Fruit fly (Drosophila melanogaster): Measurements from ENCODE around the gene Pfdn4.

Gene Pfdn4

DNA sequence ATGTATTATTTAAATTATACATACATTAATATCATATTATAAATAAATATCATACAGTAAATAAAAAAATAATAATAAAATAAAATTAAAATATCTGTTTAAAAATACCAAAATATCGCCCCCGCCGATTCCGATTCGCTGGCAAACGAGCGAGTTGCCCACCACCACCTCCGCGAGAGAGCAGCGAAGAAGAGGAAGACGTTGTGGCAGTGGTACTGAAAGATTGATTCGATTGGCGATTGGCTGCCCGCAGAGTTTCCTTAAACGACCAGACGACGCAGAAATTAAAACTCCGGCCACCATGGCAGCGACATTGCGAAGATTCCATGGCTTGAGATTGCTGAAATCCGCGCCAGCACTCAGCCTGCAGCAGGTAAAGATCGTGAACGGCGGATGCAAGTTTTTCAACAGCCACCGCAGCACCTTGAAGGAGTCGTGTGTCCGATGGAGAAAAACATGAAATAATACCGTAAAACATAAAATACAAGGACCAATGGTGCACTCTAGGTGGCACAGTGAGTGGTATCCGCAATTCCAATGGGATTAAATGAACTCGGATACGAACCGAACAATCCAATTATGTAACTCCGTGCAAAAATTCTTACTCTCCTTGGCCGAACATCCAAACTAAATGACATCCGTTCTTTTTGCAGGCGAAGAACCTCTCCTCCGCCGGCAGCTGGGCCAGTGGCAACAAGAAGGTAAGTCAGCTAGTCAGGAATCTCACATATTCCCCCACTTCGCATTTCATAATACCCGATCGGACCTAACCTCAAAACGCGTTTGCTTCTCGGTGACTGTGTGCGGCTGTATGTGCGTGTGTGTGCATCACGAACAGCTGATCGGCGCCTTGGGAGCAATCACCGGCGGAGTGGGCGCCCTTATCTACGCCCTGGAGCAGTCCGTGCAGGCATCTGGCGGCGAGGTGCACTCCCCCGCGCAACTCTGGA lies 7.5 kb downstream of the Pfdn4 start, which contains the start of gene Cyt-c1 (continued):
- TF ChIP-seq Aef1 (GFP tag; IDR thresholded peaks at IDR 0.05) (no peak), CG12659 (GFP tag; optimal IDR thresholded peaks at IDR 0.05) (no peak), maf-S (GFP tag; optimal IDR thresholded peaks at IDR 0.05) (no peak), Lpt (GFP tag; optimal IDR thresholded peaks at IDR 0.05) (no peak), sisA (GFP tag; IDR thresholded peaks at IDR 0.05) (no peak), so (GFP tag; IDR thresholded peaks at IDR 0.05) (no peak), tin (GFP tag; optimal IDR thresholded peaks at IDR 0.05) (no peak), dpn (GFP tag; optimal IDR thresholded peaks at IDR 0.05) (no peak), toy (GFP tag; IDR thresholded peaks at IDR 0.05) (no peak), Sry-δ (GFP tag; optimal IDR thresholded peaks at IDR 0.05) (peak; percentile 64), slbo (GFP tag; IDR thresholded peaks at IDR 0.05) (peak; percentile 54), Deaf1 (tag; optimal IDR thresholded peaks at IDR 0.05) (no peak), mirr (GFP tag; optimal IDR thresholded peaks at IDR 0.05) (no peak), her (GFP tag; optimal IDR thresholded peaks at IDR 0.05) (no peak), CG9437 (GFP tag; optimal IDR thresholded peaks at IDR 0.05) (no peak), CG17612 (GFP tag; IDR thresholded peaks at IDR 0.05) (no peak), CG12219 (GFP tag; optimal IDR thresholded peaks at IDR 0.05) (no peak), D19A (tag; optimal IDR thresholded peaks at IDR 0.05) (no peak), CG12071 (GFP tag; optimal IDR thresholded peaks at IDR 0.05) (no peak), CG14050 (GFP tag; IDR thresholded peaks at IDR 0.05) (no peak), CG6765 (GFP tag; optimal IDR thresholded peaks at IDR 0.05) (no peak), Usf (GFP tag; optimal IDR thresholded peaks at IDR 0.05) (no peak), hth (optimal IDR thresholded peaks at IDR 0.05) (no peak), fd64A (GFP tag; optimal IDR thresholded peaks at IDR 0.05) (no peak), gcm (GFP tag; optimal IDR thresholded peaks at IDR 0.05) (no peak), Stat92E (GFP tag; optimal IDR thresholded peaks at IDR 0.05) (no peak), CG11560 (tag; IDR thresholded peaks at IDR 0.05) (no peak), ase (GFP tag; IDR thresholded peaks at IDR 0.05) (no peak), CG10431 (GFP tag; optimal IDR thresholded peaks at IDR 0.05) (peak; percentile 0), ranshi (GFP tag; IDR thresholded peaks at IDR 0.05) (peak; percentile 13; the same call in 1 of the 2 replicates), Ssrp (tag; optimal IDR thresholded peaks at IDR 0.05) (no peak), H15 (GFP tag; IDR thresholded peaks at IDR 0.05) (no peak), Awh (GFP tag; IDR thresholded peaks at IDR 0.05) (no peak), Trl (optimal IDR thresholded peaks at IDR 0.05) (peak in 1 of 2 experiments; percentile 16), Trl (GFP tag; optimal IDR thresholded peaks at IDR 0.05) (no peak), CG1233 (GFP tag; optimal IDR thresholded peaks at IDR 0.05) (no peak), MBD-R2 (GFP tag; IDR thresholded peaks at IDR 0.05) (peak; percentile 41), CG12942 (GFP tag; optimal IDR thresholded peaks at IDR 0.05) (no peak), sima (GFP tag; optimal IDR thresholded peaks at IDR 0.05) (no peak), CG10147 (GFP tag; optimal IDR thresholded peaks at IDR 0.05) (no peak), Rx (GFP tag; IDR thresholded peaks at IDR 0.05) (no peak), Poxn (GFP tag; IDR thresholded peaks at IDR 0.05) (no peak), CG33213 (GFP tag; optimal IDR thresholded peaks at IDR 0.05) (no peak), btn (GFP tag; optimal IDR thresholded peaks at IDR 0.05) (no peak), vnd (GFP tag; IDR thresholded peaks at IDR 0.05; ENCODE audit: partially characterized antibody) (peak; percentile 46; the same call in 1 of the 3 replicates), Sox102F (GFP tag; optimal IDR thresholded peaks at IDR 0.05) (no peak), stwl (tag; optimal IDR thresholded peaks at IDR 0.05) (no peak), CG1603 (tag; optimal IDR thresholded peaks at IDR 0.05) (no peak), CG34422 (GFP tag; IDR thresholded peaks at IDR 0.05) (peak; percentile 85; the same call in 2 of the 3 replicates), CG11456 (GFP tag; IDR thresholded peaks at IDR 0.05) (no peak), Nf-YB (GFP tag; optimal IDR thresholded peaks at IDR 0.05) (peak; percentile 56)
